Worm (Caenorhabditis elegans) whole organism, L1 larva: ENCODE measurements around the gene sru-12.
"Not testable (repeated sequence)": the region's sequence is repeated elsewhere in the genome, so short reads cannot be mapped to it uniquely, and the experiment has no call there.

ENCODE experiments used
- ama-1 ChIP-seq: fragments of 150-350 bp; optimal IDR thresholded peaks from 2 replicates; lab custom pipeline; 2014
- fkh-4 ChIP-seq: sonication (generic microtip); optimal IDR thresholded peaks from 2 replicates; lab custom pipeline; 2016; ENCODE audit warnings: missing compliant biosample characterization, missing genetic modification characterization, borderline replicate concordance
- grh-1 ChIP-seq: fragments of 200-800 bp; sonication (Bioruptor generic); IDR thresholded peaks from 2 replicates; pipeline ENCODE4 v1.3.6; 2022; ENCODE audit warnings: missing genetic modification reagents, missing genetic modification characterization, missing compliant biosample characterization
- lin-13 ChIP-seq: fragments of 150-350 bp; optimal IDR thresholded peaks from 2 replicates; lab custom pipeline; 2014; ENCODE audit warnings: missing biosample characterization, missing genetic modification reagents, missing genetic modification characterization
- lsy-2 ChIP-seq, 2 experiments: fragments of 150-350 bp; optimal IDR thresholded peaks; 2 replicates each; lab custom pipeline; 2014; ENCODE audit warnings: missing biosample characterization in 2 of 2, missing genetic modification characterization in 2 of 2
- nhr-11 ChIP-seq: fragments of 150-350 bp; optimal IDR thresholded peaks from 2 replicates; lab custom pipeline; 2014; ENCODE audit warnings: missing biosample characterization, missing genetic modification characterization
- nhr-84 ChIP-seq: sonication (generic microtip); optimal IDR thresholded peaks from 2 replicates; lab custom pipeline; 2017; ENCODE audit warnings: missing biosample characterization, missing genetic modification characterization
- nhr-85 ChIP-seq: sonication (generic microtip); peaks from one replicate; lab custom pipeline; 2016; ENCODE audit warnings: missing genetic modification characterization, inconsistent platforms, missing compliant biosample characterization
- sox-4 ChIP-seq: sonication (generic microtip); optimal IDR thresholded peaks from 2 replicates; lab custom pipeline; 2016; ENCODE audit warnings: missing genetic modification characterization, missing compliant biosample characterization
- vab-15 ChIP-seq: sonication (generic microtip); optimal IDR thresholded peaks from 2 replicates; lab custom pipeline; 2017; ENCODE audit warnings: missing genotype, mild to moderate bottlenecking, missing genetic modification characterization, missing compliant biosample characterization
- zip-4 ChIP-seq: fragments of 200-800 bp; sonication (Bioruptor generic); optimal IDR thresholded peaks from 2 replicates; lab custom pipeline; 2018; ENCODE audit warnings: mild to moderate bottlenecking, missing genetic modification characterization, moderate library complexity, missing compliant biosample characterization
- ztf-4 ChIP-seq: fragments of 150-350 bp; optimal IDR thresholded peaks from 2 replicates; lab custom pipeline; 2014; ENCODE audit warnings: missing biosample characterization, missing genetic modification characterization

ce11 chrIV:13578174-13578573, 4.8 kb upstream of the sru-12 start, which contains the start of gene Y45F10B.8:
- not testable (repeated sequence) for TF ChIP-seq sox-4; lin-13; lsy-2 (tag; optimal IDR thresholded peaks at IDR 0.05; lab: Kevin White, UChicago); nhr-85 (tag; lab: Kevin White, UChicago); nhr-11 (tag; lab: Kevin White, UChicago); ztf-4 (tag; lab: Kevin White, UChicago); ama-1; zip-4 (GFP tag; lab: Kevin White, UChicago); vab-15 (tag; lab: Kevin White, UChicago); nhr-84 (tag; lab: Kevin White, UChicago); grh-1; fkh-4
